Worm (Caenorhabditis elegans) whole organism, midembryonic: ENCODE measurements around the gene F48E8.3.

Experiments
- T22C8.4 ChIP-seq: fragments of 200-800 bp; sonication (Bioruptor generic); IDR thresholded peaks from 2 replicates; pipeline ENCODE4 v1.3.6; 2022; ENCODE audit warnings: missing genetic modification characterization, missing compliant biosample characterization
- flt-1 ChIP-seq: fragments of 200-800 bp; sonication (Bioruptor generic); IDR thresholded peaks from 2 replicates; pipeline ENCODE4 v1.3.6; 2022; ENCODE audit warnings: missing genetic modification characterization, missing compliant biosample characterization
- ref-1 ChIP-seq: fragments of 200-800 bp; sonication (Bioruptor generic); conservative IDR thresholded peaks from 2 replicates; pipeline ENCODE4 v1.3.6; 2022; ENCODE audit warnings: missing genetic modification reagents, missing genetic modification characterization, missing compliant biosample characterization
- ztf-29 ChIP-seq: fragments of 200-800 bp; sonication (Bioruptor generic); IDR thresholded peaks from 2 replicates; pipeline ENCODE4 v1.3.6; 2022; ENCODE audit warnings: missing genetic modification reagents, missing genetic modification characterization, missing compliant biosample characterization

- no peak for TF ChIP-seq flt-1 (GFP tag; lab: Robert Waterston, UW)
- TF ChIP-seq T22C8.4 (GFP tag; lab: Robert Waterston, UW): no peak; the same call in 1 of the 2 replicates
- TF ChIP-seq ztf-29 (GFP tag; lab: Robert Waterston, UW): no peak
- no peak for TF ChIP-seq ref-1
Measured at ce11 chrIII:5499942-5500341, 38.8 kb downstream of the F48E8.3 start.
